Fruit fly (Drosophila melanogaster): ENCODE data around the gene CG1368.

CG1368 gene

DNA sequence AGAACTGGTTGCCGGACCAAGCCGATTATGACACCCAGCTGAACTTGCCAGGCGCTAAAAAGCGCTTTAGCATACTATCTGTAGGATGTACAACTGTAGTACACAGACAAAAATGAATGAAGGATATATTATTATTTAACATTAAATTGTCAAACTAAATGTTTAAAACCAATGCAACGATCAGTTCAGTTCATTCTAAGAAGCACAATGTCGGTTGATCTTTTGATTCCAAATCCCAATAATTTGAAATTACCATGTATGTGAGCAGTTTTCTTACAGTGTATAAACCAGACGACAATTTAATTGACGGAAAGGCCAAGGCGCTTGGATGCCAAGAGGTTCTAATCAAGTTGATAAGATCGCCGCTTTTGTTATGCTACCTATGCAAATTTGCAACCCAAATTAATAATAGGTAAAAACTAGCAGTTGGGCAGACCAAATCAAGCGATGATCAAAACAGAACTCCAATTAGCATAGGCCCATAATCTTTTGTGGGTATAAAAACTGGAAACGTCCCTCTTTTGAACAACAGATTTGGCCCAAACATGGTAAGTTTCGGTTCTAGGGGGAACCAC is 5.4 kb upstream of the CG1368 start, which contains the start of gene CG12480 (continued):
- TF ChIP-seq CG6765 (GFP tag; optimal IDR thresholded peaks at IDR 0.05) (peak; percentile 43), CG4404 (GFP tag; IDR thresholded peaks at IDR 0.05) (peak; percentile 38; the same call in 1 of the 2 replicates), hb (GFP tag; IDR thresholded peaks at IDR 0.05; ENCODE audit: partially characterized antibody) (no peak), p53 (GFP tag; optimal IDR thresholded peaks at IDR 0.05) (no peak), CG11504 (tag; optimal IDR thresholded peaks at IDR 0.05) (peak; percentile 27), mld (GFP tag; IDR thresholded peaks at IDR 0.05; ENCODE audit: partially characterized antibody) (no peak), CG4730 (GFP tag; IDR thresholded peaks at IDR 0.05) (no peak), az2 (GFP tag; optimal IDR thresholded peaks at IDR 0.05) (no peak), CG11695 (GFP tag; IDR thresholded peaks at IDR 0.05) (0 out of 3 replicates have a peak, but pooled peaks have one; percentile 25), Spps (tag; optimal IDR thresholded peaks at IDR 0.05) (no peak), CG8765 (GFP tag; IDR thresholded peaks at IDR 0.05) (no peak; the same call in 1 of the 2 replicates), CG10267 (tag; optimal IDR thresholded peaks at IDR 0.05) (peak; percentile 28), CG9817 (tag; optimal IDR thresholded peaks at IDR 0.05) (peak; percentile 59), CG8089 (GFP tag; optimal IDR thresholded peaks at IDR 0.05) (no peak), row (GFP tag; IDR thresholded peaks at IDR 0.05) (peak; percentile 57), D19B (GFP tag; optimal IDR thresholded peaks at IDR 0.05) (no peak), chn (GFP tag; optimal IDR thresholded peaks at IDR 0.05) (no peak), pfk (GFP tag; optimal IDR thresholded peaks at IDR 0.05) (no peak), fru (optimal IDR thresholded peaks at IDR 0.05) (no peak), Dfd (GFP tag; optimal IDR thresholded peaks at IDR 0.05) (no peak), dati (GFP tag; IDR thresholded peaks at IDR 0.05) (no peak), CG32532 (GFP tag; IDR thresholded peaks at IDR 0.05) (peak; percentile 90), sob (GFP tag; IDR thresholded peaks at IDR 0.05) (peak; percentile 53; the same call in 1 of the 2 replicates), Sry-δ (GFP tag; optimal IDR thresholded peaks at IDR 0.05) (no peak), CG10431 (GFP tag; optimal IDR thresholded peaks at IDR 0.05) (no peak), CG6813 (GFP tag; optimal IDR thresholded peaks at IDR 0.05) (peak; percentile 16), CG14710 (tag; optimal IDR thresholded peaks at IDR 0.05) (no peak), CG10147 (GFP tag; optimal IDR thresholded peaks at IDR 0.05) (peak; percentile 85), slp2 (GFP tag; optimal IDR thresholded peaks at IDR 0.05) (no peak), bcd (GFP tag; optimal IDR thresholded peaks at IDR 0.05) (peak; percentile 31), Dbx (GFP tag; IDR thresholded peaks at IDR 0.05) (peak; percentile 68; the same call in 1 of the 3 replicates), hkb (optimal IDR thresholded peaks at IDR 0.05) (no peak), hkb (GFP tag; IDR thresholded peaks at IDR 0.05) (0 out of 2 replicates have a peak, but pooled peaks have one; percentile 25), sens-2 (GFP tag; IDR thresholded peaks at IDR 0.05) (no peak), bbx (GFP tag; IDR thresholded peaks at IDR 0.05; ENCODE audit: partially characterized antibody) (no peak), CG9932 (GFP tag; IDR thresholded peaks at IDR 0.05) (peak; percentile 87), BtbVII (GFP tag; optimal IDR thresholded peaks at IDR 0.05) (peak; percentile 60), ash1 (GFP tag; optimal IDR thresholded peaks at IDR 0.05) (no peak), Vsx1 (GFP tag; optimal IDR thresholded peaks at IDR 0.05) (no peak), CG7928 (GFP tag; optimal IDR thresholded peaks at IDR 0.05) (peak; percentile 32), Ptx1 (GFP tag; IDR thresholded peaks at IDR 0.05) (0 out of 2 replicates have a peak, but pooled peaks have one; percentile 23), Deaf1 (tag; optimal IDR thresholded peaks at IDR 0.05) (peak; percentile 25), Pdp1 (GFP tag; optimal IDR thresholded peaks at IDR 0.05) (peak in 1 of 2 experiments; percentile 43), CG4282 (GFP tag; optimal IDR thresholded peaks at IDR 0.05) (no peak), trem (tag; optimal IDR thresholded peaks at IDR 0.05) (no peak), Gug (GFP tag; IDR thresholded peaks at IDR 0.05) (no peak), klu (GFP tag; IDR thresholded peaks at IDR 0.05) (no peak), fd3F (GFP tag; optimal IDR thresholded peaks at IDR 0.05) (peak; percentile 49), Bteb2 (GFP tag; optimal IDR thresholded peaks at IDR 0.05) (peak; percentile 49), CG12071 (GFP tag; optimal IDR thresholded peaks at IDR 0.05) (peak; percentile 30), rib (GFP tag; IDR thresholded peaks at IDR 0.05) (0 out of 2 replicates have a peak, but pooled peaks have one; percentile 55)

Measured in whole organism, embryonic.